Worm (Caenorhabditis elegans): Measurements from ENCODE around the gene baf-1.

DNA sequence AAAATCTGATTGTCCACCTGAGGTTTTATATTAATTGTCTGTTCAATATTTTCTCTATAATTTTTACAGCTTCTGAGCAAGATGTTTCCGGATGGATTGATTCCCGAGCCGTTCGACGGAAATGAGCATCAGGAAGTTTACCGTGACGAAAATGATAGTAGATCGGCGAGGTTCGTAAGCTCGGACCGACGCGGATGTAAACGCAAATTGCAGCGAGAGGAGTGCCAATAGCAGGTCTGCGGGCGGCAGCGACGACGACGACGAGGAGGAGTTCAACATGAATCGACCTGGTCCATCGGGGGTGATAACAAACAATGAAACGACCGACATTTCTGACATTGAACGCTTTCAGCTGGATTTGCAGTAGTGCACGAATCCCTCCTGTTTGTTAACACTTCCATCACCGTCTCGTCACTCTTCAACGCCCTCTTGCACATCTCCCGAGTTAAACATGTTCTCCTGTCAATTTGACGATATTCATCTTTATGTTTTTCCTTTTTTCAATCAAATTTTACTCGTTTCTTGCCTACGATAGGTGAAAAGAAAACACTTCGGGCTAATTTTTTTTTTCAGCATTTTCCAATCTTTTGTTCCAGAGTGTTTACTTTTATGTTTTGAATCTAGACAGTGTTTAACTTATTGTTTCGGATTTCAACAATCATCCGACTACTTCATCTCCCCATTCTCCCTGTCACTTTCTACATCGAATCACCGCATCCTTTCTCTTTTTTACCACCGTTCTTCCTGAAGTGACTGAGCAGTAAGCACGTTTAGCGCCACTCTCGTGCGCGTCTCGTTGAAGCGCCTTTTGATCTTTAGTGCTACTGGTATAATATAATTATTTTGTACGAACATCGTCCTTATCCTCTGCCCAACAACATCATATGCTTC is 5.1 kb upstream of the baf-1 start:
- TF ChIP-seq ama-1 (optimal IDR thresholded peaks at IDR 0.05) (no peak), tbx-2 (tag; optimal IDR thresholded peaks at IDR 0.05) (no peak), ceh-2 (tag; optimal IDR thresholded peaks at IDR 0.05) (no peak), pax-1 (tag; optimal IDR thresholded peaks at IDR 0.05) (no peak), unc-86 (tag; optimal IDR thresholded peaks at IDR 0.05) (no peak), ceh-45 (GFP tag; IDR thresholded peaks at IDR 0.05) (no peak), eyg-1 (tag; optimal IDR thresholded peaks at IDR 0.05) (no peak)

Data from whole organism, late embryonic.